Fruit fly (Drosophila melanogaster): ENCODE data around the gene ttk.

ttk gene

DNA sequence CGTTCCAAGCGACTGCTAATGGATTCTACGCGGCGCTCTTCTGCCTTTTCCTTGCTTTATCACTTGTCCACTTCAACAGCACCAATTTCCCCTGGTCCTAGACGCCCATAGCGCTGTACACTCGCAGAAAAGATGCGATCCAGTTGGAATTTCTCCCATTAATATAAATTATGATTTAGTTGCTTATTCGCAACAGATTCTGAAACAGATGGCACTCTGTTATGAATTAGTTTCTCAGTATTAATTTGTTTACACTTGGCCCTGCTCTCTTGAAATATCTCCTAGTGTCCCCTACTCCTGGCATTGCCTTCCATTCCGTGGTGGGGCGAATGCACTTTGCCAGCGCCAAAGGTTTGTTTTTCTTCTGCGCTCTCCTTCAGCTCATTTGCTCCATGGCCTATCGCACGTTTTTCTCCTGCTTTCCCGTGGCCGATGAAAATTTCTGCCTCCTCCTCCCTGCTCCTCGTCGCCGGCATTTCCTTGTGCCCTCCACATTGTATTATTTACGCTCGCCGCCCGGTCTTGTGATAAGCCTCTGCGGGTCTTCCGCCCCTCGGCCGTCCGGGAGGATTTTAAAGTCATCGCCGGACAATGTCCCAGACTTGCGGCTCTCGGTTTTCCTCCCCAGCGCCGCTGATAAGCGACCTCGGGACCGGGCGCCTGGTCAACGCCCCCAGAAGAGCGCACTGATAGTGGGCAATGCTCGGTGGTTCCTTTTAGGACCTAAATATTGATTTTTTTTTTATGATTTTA lies 7.3 kb upstream of the ttk start (continued):
- TF ChIP-seq CG9797 (GFP tag; optimal IDR thresholded peaks at IDR 0.05): no peak
- TF ChIP-seq trem (tag; optimal IDR thresholded peaks at IDR 0.05): peak; percentile 35
- peak; percentile 52; the same call in 1 of the 2 replicates for TF ChIP-seq vvl (GFP tag; IDR thresholded peaks at IDR 0.05)
- no peak for TF ChIP-seq CG11560 (tag; IDR thresholded peaks at IDR 0.05)
- 0 out of 3 replicates have a peak, but pooled peaks have one; percentile 12 for TF ChIP-seq gce (GFP tag; IDR thresholded peaks at IDR 0.05)
- no peak for TF ChIP-seq CG10321 (GFP tag; IDR thresholded peaks at IDR 0.05)
- no peak for TF ChIP-seq amos (GFP tag; IDR thresholded peaks at IDR 0.05; ENCODE audit: partially characterized antibody)
- TF ChIP-seq dysf (GFP tag; IDR thresholded peaks at IDR 0.05): no peak
- no peak for TF ChIP-seq CG18011 (GFP tag; optimal IDR thresholded peaks at IDR 0.05)
- no peak for TF ChIP-seq CG7745 (tag; optimal IDR thresholded peaks at IDR 0.05)
- TF ChIP-seq Dll (GFP tag; IDR thresholded peaks at IDR 0.05; ENCODE audit: partially characterized antibody): no peak
- peak; percentile 65; the same call in 1 of the 2 replicates for TF ChIP-seq CG8765 (GFP tag; IDR thresholded peaks at IDR 0.05)
- no peak for TF ChIP-seq Jarid2 (GFP tag; optimal IDR thresholded peaks at IDR 0.05)
- no peak for TF ChIP-seq CG9817 (tag; optimal IDR thresholded peaks at IDR 0.05)
- no peak for TF ChIP-seq NC2α (GFP tag; optimal IDR thresholded peaks at IDR 0.05)
- no peak for TF ChIP-seq CG18476 (GFP tag; optimal IDR thresholded peaks at IDR 0.05)
- no peak for TF ChIP-seq sr (GFP tag; IDR thresholded peaks at IDR 0.05)
- no peak for TF ChIP-seq Sry-δ (GFP tag; optimal IDR thresholded peaks at IDR 0.05)
- TF ChIP-seq en (GFP tag; optimal IDR thresholded peaks at IDR 0.05): no peak
- peak; percentile 47; the same call in 1 of the 2 replicates for TF ChIP-seq dan (GFP tag; IDR thresholded peaks at IDR 0.05)
- no peak for TF ChIP-seq Dip2 (GFP tag; IDR thresholded peaks at IDR 0.05)
- TF ChIP-seq PHDP (tag; optimal IDR thresholded peaks at IDR 0.05): no peak
- TF ChIP-seq hkb (optimal IDR thresholded peaks at IDR 0.05): no peak
- TF ChIP-seq hkb (GFP tag; IDR thresholded peaks at IDR 0.05): no peak
- TF ChIP-seq odd (GFP tag; optimal IDR thresholded peaks at IDR 0.05): no peak
- no peak for TF ChIP-seq Hr3 (GFP tag; optimal IDR thresholded peaks at IDR 0.05)
- no peak for TF ChIP-seq CG11504 (tag; optimal IDR thresholded peaks at IDR 0.05)
- no peak for TF ChIP-seq CG10654 (GFP tag; optimal IDR thresholded peaks at IDR 0.05)
- TF ChIP-seq CG9215 (GFP tag; IDR thresholded peaks at IDR 0.05): 0 out of 2 replicates have a peak, but pooled peaks have one; percentile 18
- peak; percentile 46 for TF ChIP-seq phol (tag; optimal IDR thresholded peaks at IDR 0.05)
- TF ChIP-seq tna (GFP tag; IDR thresholded peaks at IDR 0.05; ENCODE audit: partially characterized antibody): no peak
- TF ChIP-seq MTF-1 (GFP tag; optimal IDR thresholded peaks at IDR 0.05; ENCODE audit: borderline replicate concordance): no peak
- TF ChIP-seq CG10209 (GFP tag; optimal IDR thresholded peaks at IDR 0.05): no peak
- TF ChIP-seq CG30020 (tag; optimal IDR thresholded peaks at IDR 0.05): no peak
- no peak for TF ChIP-seq CG42726 (GFP tag; IDR thresholded peaks at IDR 0.05; ENCODE audit: partially characterized antibody)
- TF ChIP-seq CG5245 (GFP tag; optimal IDR thresholded peaks at IDR 0.05): no peak
- TF ChIP-seq CG13296 (GFP tag; optimal IDR thresholded peaks at IDR 0.05): no peak
- TF ChIP-seq Atf-2 (GFP tag; optimal IDR thresholded peaks at IDR 0.05): no peak
- TF ChIP-seq otp (GFP tag; IDR thresholded peaks at IDR 0.05): no peak
- TF ChIP-seq repo (GFP tag; optimal IDR thresholded peaks at IDR 0.05): no peak
- TF ChIP-seq nau (GFP tag; optimal IDR thresholded peaks at IDR 0.05): no peak
- no peak for TF ChIP-seq CG13287 (GFP tag; IDR thresholded peaks at IDR 0.05; ENCODE audit: partially characterized antibody)
- TF ChIP-seq Poxn (GFP tag; IDR thresholded peaks at IDR 0.05): no peak
- TF ChIP-seq CG4328 (GFP tag; optimal IDR thresholded peaks at IDR 0.05): no peak
- TF ChIP-seq CG10462 (GFP tag; optimal IDR thresholded peaks at IDR 0.05): no peak
- TF ChIP-seq CG34224 (GFP tag; IDR thresholded peaks at IDR 0.05; ENCODE audit: partially characterized antibody): no peak
- no peak for TF ChIP-seq CG2129 (GFP tag; IDR thresholded peaks at IDR 0.05; ENCODE audit: partially characterized antibody)
- no peak for TF ChIP-seq CG14860 (GFP tag; IDR thresholded peaks at IDR 0.05; ENCODE audit: partially characterized antibody)
- TF ChIP-seq CG10979 (tag; optimal IDR thresholded peaks at IDR 0.05): peak; percentile 74

Data from whole organism, embryonic.